Worm (Caenorhabditis elegans) whole organism, mixed stage, embryonic: ENCODE measurements around the gene Y37D8A.16.

Source experiments
- M03D4.4 ChIP-seq: sonication (generic microtip); optimal IDR thresholded peaks from 2 replicates; lab custom pipeline; 2017; ENCODE audit warnings: mild to moderate bottlenecking, missing genetic modification characterization, missing compliant biosample characterization
- bed-3 ChIP-seq: fragments of 200-800 bp; sonication (Bioruptor generic); optimal IDR thresholded peaks from 3 replicates; lab custom pipeline; 2018; ENCODE audit warnings: mild to moderate bottlenecking, missing genetic modification characterization, moderate library complexity, missing compliant biosample characterization
- blmp-1 ChIP-seq: fragments of 150-350 bp; optimal IDR thresholded peaks from 2 replicates; lab custom pipeline; 2014; ENCODE audit warnings: missing biosample characterization, missing genetic modification characterization
- ceh-39 ChIP-seq: fragments of 150-350 bp; optimal IDR thresholded peaks from 2 replicates; lab custom pipeline; 2014; ENCODE audit warnings: missing biosample characterization, missing genetic modification characterization
- ceh-43 ChIP-seq: fragments of 200-800 bp; sonication (Bioruptor generic); optimal IDR thresholded peaks from 2 replicates; lab custom pipeline; 2018; ENCODE audit warnings: mild to moderate bottlenecking, missing genetic modification characterization, moderate library complexity, missing compliant biosample characterization
- ces-1 ChIP-seq: fragments of 150-350 bp; optimal IDR thresholded peaks from 2 replicates; lab custom pipeline; 2014; ENCODE audit warnings: missing biosample characterization, missing genetic modification reagents, missing genetic modification characterization
- cnd-1 ChIP-seq: fragments of 200-800 bp; sonication (Bioruptor generic); optimal IDR thresholded peaks from 2 replicates; lab custom pipeline; 2018; ENCODE audit warnings: mild to moderate bottlenecking, missing genetic modification characterization, missing compliant biosample characterization
- drap-1 ChIP-seq: fragments of 200-800 bp; sonication (Bioruptor generic); optimal IDR thresholded peaks from 3 replicates; lab custom pipeline; 2018; ENCODE audit warnings: mild to moderate bottlenecking, missing genetic modification characterization, missing compliant biosample characterization
- elt-1 ChIP-seq: sonication (generic microtip); optimal IDR thresholded peaks from 2 replicates; lab custom pipeline; 2017; ENCODE audit warnings: missing genetic modification characterization, mild to moderate bottlenecking, missing compliant biosample characterization, antibody characterized with exemption, moderate library complexity, borderline replicate concordance; ENCODE audit not compliant: insufficient read depth
- elt-3 ChIP-seq: fragments of 150-350 bp; optimal IDR thresholded peaks from 2 replicates; lab custom pipeline; 2014; ENCODE audit warnings: missing biosample characterization, missing genetic modification characterization
- flh-1 ChIP-seq: fragments of 200-800 bp; sonication (Bioruptor generic); optimal IDR thresholded peaks from 2 replicates; lab custom pipeline; 2018; ENCODE audit warnings: mild to moderate bottlenecking, missing genetic modification characterization, moderate library complexity, missing compliant biosample characterization
- ham-2 ChIP-seq: fragments of 200-800 bp; sonication (Bioruptor generic); optimal IDR thresholded peaks from 2 replicates; lab custom pipeline; 2018; ENCODE audit warnings: mild to moderate bottlenecking, missing genetic modification characterization, missing compliant biosample characterization
- hlh-1 ChIP-seq: fragments of 150-350 bp; optimal IDR thresholded peaks from 2 replicates; lab custom pipeline; 2014; ENCODE audit warnings: missing biosample characterization, missing genetic modification reagents, missing genetic modification characterization
- lin-13 ChIP-seq: fragments of 150-350 bp; optimal IDR thresholded peaks from 2 replicates; lab custom pipeline; 2014; ENCODE audit warnings: missing biosample characterization, missing genetic modification characterization
- lin-32 ChIP-seq: fragments of 200-800 bp; sonication (Bioruptor generic); optimal IDR thresholded peaks from 2 replicates; lab custom pipeline; 2018; ENCODE audit warnings: mild to moderate bottlenecking, missing genetic modification characterization, missing compliant biosample characterization
- lsy-2 ChIP-seq: fragments of 150-350 bp; optimal IDR thresholded peaks from 2 replicates; lab custom pipeline; 2014; ENCODE audit warnings: missing biosample characterization, missing genetic modification characterization
- mab-5 ChIP-seq: fragments of 150-350 bp; optimal IDR thresholded peaks from 2 replicates; lab custom pipeline; 2014; ENCODE audit warnings: missing biosample characterization, missing genetic modification characterization
- mep-1 ChIP-seq: fragments of 150-350 bp; optimal IDR thresholded peaks from 2 replicates; lab custom pipeline; 2017; ENCODE audit warnings: missing biosample characterization, missing genetic modification reagents, missing genetic modification characterization, inconsistent platforms
- mls-2 ChIP-seq: sonication (generic microtip); optimal IDR thresholded peaks from 2 replicates; lab custom pipeline; 2016; ENCODE audit warnings: mild to moderate bottlenecking, missing genetic modification characterization, moderate library complexity, missing compliant biosample characterization
- nhr-12 ChIP-seq: fragments of 150-350 bp; optimal IDR thresholded peaks from 2 replicates; lab custom pipeline; 2014; ENCODE audit warnings: missing biosample characterization, missing genetic modification characterization
- nhr-2 ChIP-seq: fragments of 150-350 bp; optimal IDR thresholded peaks from 2 replicates; lab custom pipeline; 2014; ENCODE audit warnings: missing biosample characterization, missing genetic modification characterization
- nhr-237 ChIP-seq: fragments of 150-350 bp; optimal IDR thresholded peaks from 2 replicates; lab custom pipeline; 2014; ENCODE audit warnings: missing biosample characterization, missing genetic modification characterization
- nhr-76 ChIP-seq: sonication (generic microtip); optimal IDR thresholded peaks from 2 replicates; lab custom pipeline; 2017; ENCODE audit warnings: missing biosample characterization, missing genetic modification characterization
- pha-4 ChIP-seq: fragments of 150-350 bp; optimal IDR thresholded peaks from 2 replicates; lab custom pipeline; 2018; ENCODE audit warnings: missing biosample characterization, missing genetic modification reagents, missing genetic modification characterization
- sem-2 ChIP-seq: fragments of 200-800 bp; sonication (Bioruptor generic); optimal IDR thresholded peaks from 2 replicates; lab custom pipeline; 2018; ENCODE audit warnings: mild to moderate bottlenecking, missing genetic modification characterization, missing compliant biosample characterization
- sptf-1 ChIP-seq: sonication (generic microtip); optimal IDR thresholded peaks from 2 replicates; lab custom pipeline; 2017; ENCODE audit warnings: mild to moderate bottlenecking, missing genetic modification characterization, moderate library complexity, missing compliant biosample characterization
- tbx-8 ChIP-seq: fragments of 200-800 bp; sonication (Bioruptor generic); optimal IDR thresholded peaks from 2 replicates; lab custom pipeline; 2018; ENCODE audit warnings: mild to moderate bottlenecking, missing genetic modification characterization, moderate library complexity, missing compliant biosample characterization
- unc-120 ChIP-seq: sonication (generic microtip); optimal IDR thresholded peaks from 2 replicates; lab custom pipeline; 2017; ENCODE audit warnings: missing genetic modification characterization, missing compliant biosample characterization; ENCODE audit not compliant: poor library complexity, severe bottlenecking
- unc-39 ChIP-seq: fragments of 150-350 bp; optimal IDR thresholded peaks from 2 replicates; lab custom pipeline; 2014; ENCODE audit warnings: missing biosample characterization, missing genetic modification characterization
- unc-62 ChIP-seq: fragments of 150-350 bp; optimal IDR thresholded peaks from 2 replicates; lab custom pipeline; 2014; ENCODE audit warnings: missing biosample characterization, missing genetic modification reagents, missing genetic modification characterization
- ztf-11 ChIP-seq: fragments of 150-350 bp; optimal IDR thresholded peaks from 2 replicates; lab custom pipeline; 2014; ENCODE audit warnings: missing biosample characterization, missing genetic modification characterization

The Y37D8A.16 gene

ce11 chrIII:12951362-12952228, 33.1 kb upstream of the Y37D8A.16 start, which contains the start of gene Y39E4A.1:
TSS of gene Y39E4A.1 (plus strand) at chrIII:12951412.
- TF ChIP-seq ceh-39 (tag; lab: Kevin White, UChicago), result no peak
- TF ChIP-seq nhr-237 (tag; lab: Kevin White, UChicago), result no peak

- TF ChIP-seq ceh-43 (no peak), nhr-237 (tag; lab: Kevin White, UChicago) (no peak), drap-1 (GFP tag; lab: Kevin White, UChicago) (no peak), elt-3 (no peak), bed-3 (GFP tag; lab: Kevin White, UChicago) (no peak), unc-62 (GFP tag; lab: Kevin White, UChicago) (no peak)
Observed at ce11 chrIII:12945072-12945471, 26.6 kb upstream of the Y37D8A.16 start.

ce11 chrIII:12944064-12944463, 25.6 kb upstream of the Y37D8A.16 start:
- TF ChIP-seq lsy-2 (tag; lab: Kevin White, UChicago), result no peak
- TF ChIP-seq nhr-12 (tag; lab: Kevin White, UChicago), result no peak
- TF ChIP-seq blmp-1, result no peak
- TF ChIP-seq drap-1 (GFP tag; lab: Kevin White, UChicago), result no peak
- TF ChIP-seq elt-1 (tag; lab: Kevin White, UChicago), result no peak
- no peak for TF ChIP-seq mab-5 (tag; lab: Kevin White, UChicago)
- TF ChIP-seq nhr-2 (tag; lab: Kevin White, UChicago), result no peak
- TF ChIP-seq ceh-39 (tag; lab: Kevin White, UChicago), result no peak
- TF ChIP-seq mls-2 (tag; lab: Kevin White, UChicago), result no peak
- no peak for TF ChIP-seq elt-3
- no peak for TF ChIP-seq ztf-11 (tag; lab: Kevin White, UChicago)
- no peak for TF ChIP-seq lin-32 (GFP tag; lab: Kevin White, UChicago)
- TF ChIP-seq lin-13 (tag; lab: Kevin White, UChicago), result no peak
- TF ChIP-seq mep-1, result no peak
- no peak for TF ChIP-seq M03D4.4 (tag; lab: Kevin White, UChicago)
- no peak for TF ChIP-seq nhr-76
- no peak for TF ChIP-seq ceh-43

ce11 chrIII:12942307-12942706, 23.8 kb upstream of the Y37D8A.16 start, which contains the start of gene unc-25:
TSS of gene unc-25 (plus strand) at chrIII:12942651.
- no peak for TF ChIP-seq sptf-1
- TF ChIP-seq ztf-11 (tag; lab: Kevin White, UChicago), result no peak
- TF ChIP-seq ceh-43, result no peak
- TF ChIP-seq bed-3 (GFP tag; lab: Kevin White, UChicago), result no peak
- TF ChIP-seq tbx-8 (GFP tag; lab: Kevin White, UChicago), result no peak
- no peak for TF ChIP-seq ham-2 (GFP tag; lab: Kevin White, UChicago)
- TF ChIP-seq ceh-39 (tag; lab: Kevin White, UChicago), result no peak
- TF ChIP-seq nhr-76, result no peak
- no peak for TF ChIP-seq elt-3
- TF ChIP-seq blmp-1, result no peak
- TF ChIP-seq mab-5 (tag; lab: Kevin White, UChicago), result no peak

- no peak for TF ChIP-seq unc-120 (tag; lab: Kevin White, UChicago)
- TF ChIP-seq unc-62 (GFP tag; lab: Kevin White, UChicago), result no peak
- TF ChIP-seq ces-1, result no peak
- TF ChIP-seq ceh-39 (tag; lab: Kevin White, UChicago), result no peak
Observed at ce11 chrIII:12934417-12934816, 15.9 kb upstream of the Y37D8A.16 start, which contains the start of gene epg-3. TSS of gene epg-3 (plus strand) at chrIII:12934717.

- TF ChIP-seq tbx-8 (GFP tag; lab: Kevin White, UChicago), result no peak
- no peak for TF ChIP-seq blmp-1
- TF ChIP-seq cnd-1 (tag; lab: Kevin White, UChicago), result no peak
- TF ChIP-seq nhr-237 (tag; lab: Kevin White, UChicago), result no peak
- TF ChIP-seq hlh-1 (tag; lab: Kevin White, UChicago), result no peak
- TF ChIP-seq ces-1, result no peak
- TF ChIP-seq sem-2, result no peak
- no peak for TF ChIP-seq unc-120 (tag; lab: Kevin White, UChicago)
- no peak for TF ChIP-seq pha-4 (tag; lab: Kevin White, UChicago)
- TF ChIP-seq nhr-2 (tag; lab: Kevin White, UChicago), result no peak
- TF ChIP-seq unc-39 (tag; lab: Kevin White, UChicago), result no peak
- no peak for TF ChIP-seq elt-1 (tag; lab: Kevin White, UChicago)
- no peak for TF ChIP-seq sptf-1
- TF ChIP-seq unc-62 (GFP tag; lab: Kevin White, UChicago), result no peak
- TF ChIP-seq flh-1 (GFP tag; lab: Kevin White, UChicago), result no peak
- TF ChIP-seq, all 35 proteins: peak for 0
Observed at ce11 chrIII:12932776-12933175, 14.3 kb upstream of the Y37D8A.16 start.
